Fruit fly (Drosophila melanogaster): ENCODE measurements around the gene Dic1.

Dic1 gene

dm6 chr3R:13404841-13405441 lies 40.2 kb downstream of the Dic1 start, which contains the start of gene yellow-e3:
yellow-e3 (minus strand) TSS chr3R:13404870.
- no peak for TF ChIP-seq CG32121 (GFP tag; IDR thresholded peaks at IDR 0.05)
- no peak for TF ChIP-seq CG13204 (GFP tag; optimal IDR thresholded peaks at IDR 0.05)
- no peak for TF ChIP-seq Pif1A (GFP tag; optimal IDR thresholded peaks at IDR 0.05)
- TF ChIP-seq CG14655 (GFP tag; optimal IDR thresholded peaks at IDR 0.05) = no peak
- TF ChIP-seq CG34367 (tag; optimal IDR thresholded peaks at IDR 0.05) = no peak

dm6 chr3R:13406898-13407297 lies 42.2 kb downstream of the Dic1 start, which contains the start of gene yellow-e2:
yellow-e2 (minus strand) TSS chr3R:13406998.
- TF ChIP-seq Ets98B (GFP tag; IDR thresholded peaks at IDR 0.05) = no peak
- TF ChIP-seq CG8159 (tag; optimal IDR thresholded peaks at IDR 0.05) = peak; percentile 35

dm6 chr3R:13412704-13413103 lies 48.0 kb downstream of the Dic1 start:
- TF ChIP-seq Snoo (tag; optimal IDR thresholded peaks at IDR 0.05) (no peak), Pif1A (GFP tag; optimal IDR thresholded peaks at IDR 0.05) (no peak), rn (GFP tag; IDR thresholded peaks at IDR 0.05) (no peak), CG12605 (GFP tag; IDR thresholded peaks at IDR 0.05) (no peak), CG4496 (GFP tag; IDR thresholded peaks at IDR 0.05) (no peak), CG34367 (tag; optimal IDR thresholded peaks at IDR 0.05) (no peak), D1 (tag; optimal IDR thresholded peaks at IDR 0.05) (no peak), CG14655 (GFP tag; optimal IDR thresholded peaks at IDR 0.05) (no peak), Pif1B (GFP tag; optimal IDR thresholded peaks at IDR 0.05) (no peak), CG10348 (GFP tag; IDR thresholded peaks at IDR 0.05) (no peak), Ets98B (GFP tag; IDR thresholded peaks at IDR 0.05) (peak; percentile 32), CG32121 (GFP tag; IDR thresholded peaks at IDR 0.05) (peak; percentile 18; the same call in 1 of the 2 replicates), CG8159 (tag; optimal IDR thresholded peaks at IDR 0.05) (no peak)

- TF ChIP-seq Ets98B (GFP tag; IDR thresholded peaks at IDR 0.05) (no peak; the same call in 1 of the 2 replicates), CG4496 (GFP tag; IDR thresholded peaks at IDR 0.05) (0 out of 3 replicates have a peak, but pooled peaks have one; percentile 19), gl (tag; optimal IDR thresholded peaks at IDR 0.05) (no peak), CG9948 (tag; optimal IDR thresholded peaks at IDR 0.05) (no peak), fd96Ca (GFP tag; IDR thresholded peaks at IDR 0.05) (no peak), EcR (GFP tag; optimal IDR thresholded peaks at IDR 0.05) (no peak), CG8301 (tag; optimal IDR thresholded peaks at IDR 0.05) (no peak)
These were observed 50.4 kb downstream of the Dic1 start, which contains the start of gene yellow-e for dm6 chr3R:13415186-13415585. yellow-e (minus strand) TSS chr3R:13415286.

- TF ChIP-seq CG4496 (GFP tag; IDR thresholded peaks at IDR 0.05) = no peak
These were observed 52.4 kb downstream of the Dic1 start for dm6 chr3R:13417067-13417595.
